Fruit fly (Drosophila melanogaster) whole organism, embryonic: ENCODE measurements around the gene MESR3.

Experiments used
- CG11398 ChIP-seq: fragments of 200-800 bp; sonication (Bioruptor generic); optimal IDR thresholded peaks from 2 replicates; lab custom pipeline; 2016; ENCODE audit warnings: missing biosample characterization, missing genetic modification characterization
- CG14014 ChIP-seq: fragments of 200-800 bp; sonication (Bioruptor generic); IDR thresholded peaks from 2 replicates; pipeline ENCODE4 v1.3.6; 2022; ENCODE audit warnings: missing biosample characterization, missing genetic modification characterization
- CG17612 ChIP-seq: fragments of 200-800 bp; sonication (Bioruptor generic); IDR thresholded peaks from 2 replicates; pipeline ENCODE4 v1.3.6; 2022; ENCODE audit warnings: missing biosample characterization, missing genetic modification characterization
- CG18262 ChIP-seq: fragments of 200-800 bp; optimal IDR thresholded peaks from 3 replicates; lab custom pipeline; 2019; ENCODE audit warnings: missing biosample characterization, mild to moderate bottlenecking, missing genetic modification characterization, moderate library complexity
- CG2116 ChIP-seq: fragments of 200-800 bp; sonication (Bioruptor generic); optimal IDR thresholded peaks from 3 replicates; lab custom pipeline; 2018; ENCODE audit warnings: missing biosample characterization, mild to moderate bottlenecking, missing genetic modification characterization
- CG2712 ChIP-seq: fragments of 200-800 bp; optimal IDR thresholded peaks from 3 replicates; lab custom pipeline; 2019; ENCODE audit warnings: missing biosample characterization, mild to moderate bottlenecking, missing genetic modification characterization, moderate library complexity
- CG30020 ChIP-seq: fragments of 200-800 bp; optimal IDR thresholded peaks from 2 replicates; lab custom pipeline; 2019; ENCODE audit warnings: missing biosample characterization, mild to moderate bottlenecking, missing genetic modification characterization, moderate library complexity
- CG30403 ChIP-seq: fragments of 200-800 bp; sonication (Bioruptor generic); optimal IDR thresholded peaks from 3 replicates; lab custom pipeline; 2016; ENCODE audit warnings: missing biosample characterization, missing genetic modification characterization
- CG6765 ChIP-seq: fragments of 200-800 bp; sonication (Bioruptor generic); optimal IDR thresholded peaks from 3 replicates; lab custom pipeline; 2017; ENCODE audit warnings: missing biosample characterization, mild to moderate bottlenecking, missing genetic modification characterization
- CG6813 ChIP-seq: fragments of 200-800 bp; sonication (Bioruptor generic); optimal IDR thresholded peaks from 2 replicates; lab custom pipeline; 2017; ENCODE audit warnings: missing biosample characterization, missing genetic modification characterization, mild to moderate bottlenecking, moderate library complexity, missing genetic modification reagents
- CG6854 ChIP-seq: fragments of 200-800 bp; sonication (Bioruptor generic); optimal IDR thresholded peaks from 3 replicates; lab custom pipeline; 2017; ENCODE audit warnings: missing biosample characterization, mild to moderate bottlenecking, missing genetic modification characterization
- CG8290 ChIP-seq, 3 experiments: fragments of 200-800 bp; sonication (Bioruptor generic); optimal IDR thresholded peaks; 2 replicates each; lab custom pipeline; 2016 to 2019; ENCODE audit warnings: missing biosample characterization in 3 of 3, missing genetic modification characterization in 3 of 3, mild to moderate bottlenecking in 2 of 3, moderate library complexity in 1 of 3
- CG8944 ChIP-seq: fragments of 200-800 bp; sonication (Bioruptor generic); optimal IDR thresholded peaks from 3 replicates; lab custom pipeline; 2016; ENCODE audit warnings: missing biosample characterization, missing genetic modification characterization
- CG9932 ChIP-seq: fragments of 200-800 bp; sonication (Bioruptor generic); IDR thresholded peaks from 2 replicates; pipeline ENCODE4 v1.3.6; 2022; ENCODE audit warnings: missing biosample characterization, missing genetic modification characterization
- CTCF ChIP-seq: fragments of 200-800 bp; sonication (Bioruptor generic); optimal IDR thresholded peaks from 2 replicates; lab custom pipeline; 2017; ENCODE audit warnings: missing biosample characterization, mild to moderate bottlenecking, missing genetic modification characterization, moderate library complexity
- D ChIP-seq, 2 experiments: fragments of 200-800 bp in 1 of 2; fragments of >200 bp in 1 of 2; sonication (Bioruptor generic) in 1 of 2; optimal IDR thresholded peaks; 2 replicates in 1 of 2; 3 replicates in 1 of 2; lab custom pipeline; 2017; ENCODE audit warnings: mild to moderate bottlenecking in 1 of 2, missing biosample characterization in 1 of 2, missing genetic modification characterization in 1 of 2, missing genetic modification reagents in 1 of 2
- Dbx ChIP-seq: fragments of 200-800 bp; sonication (Bioruptor generic); IDR thresholded peaks from 3 replicates; pipeline ENCODE4 v1.3.6; 2022; ENCODE audit warnings: missing biosample characterization, missing genetic modification characterization
- Doc3 ChIP-seq: fragments of 200-800 bp; sonication (Bioruptor generic); IDR thresholded peaks from 3 replicates; pipeline ENCODE4 v1.3.6; 2022; ENCODE audit warnings: missing biosample characterization, missing genetic modification characterization; ENCODE audit not compliant: partially characterized antibody
- Gug ChIP-seq: fragments of 200-800 bp; sonication (Bioruptor generic); IDR thresholded peaks from 4 replicates; pipeline ENCODE4 v1.3.6; 2022; ENCODE audit warnings: missing biosample characterization, missing genetic modification characterization
- HmgD ChIP-seq: fragments of 200-800 bp; sonication (Bioruptor generic); optimal IDR thresholded peaks from 3 replicates; lab custom pipeline; 2016; ENCODE audit warnings: missing biosample characterization, missing genetic modification characterization
- Lhr ChIP-seq: fragments of 200-800 bp; sonication (Bioruptor generic); optimal IDR thresholded peaks from 3 replicates; lab custom pipeline; 2017; ENCODE audit warnings: mild to moderate bottlenecking, missing biosample characterization, missing genetic modification reagents, missing genetic modification characterization
- Mad ChIP-seq: fragments of 200-800 bp; sonication (Bioruptor generic); optimal IDR thresholded peaks from 2 replicates; lab custom pipeline; 2016; ENCODE audit warnings: missing biosample characterization, missing genetic modification characterization
- Med ChIP-seq: fragments of 200-800 bp; sonication (Bioruptor generic); peaks from one replicate; lab custom pipeline; 2016; ENCODE audit warnings: missing biosample characterization, missing genetic modification characterization, mild to moderate bottlenecking, inconsistent platforms, moderate library complexity
- NFAT ChIP-seq: fragments of 200-800 bp; sonication (Bioruptor generic); IDR thresholded peaks from 2 replicates; pipeline ENCODE4 v1.3.6; 2022; ENCODE audit warnings: missing biosample characterization, missing genetic modification characterization
- Oaz ChIP-seq: fragments of 200-800 bp; sonication (Bioruptor generic); IDR thresholded peaks from 2 replicates; pipeline ENCODE4 v1.3.6; 2022; ENCODE audit warnings: missing biosample characterization, missing genetic modification characterization
- Ptx1 ChIP-seq: fragments of 200-800 bp; sonication (Bioruptor generic); IDR thresholded peaks from 2 replicates; pipeline ENCODE4 v1.3.6; 2022; ENCODE audit warnings: missing biosample characterization, missing genetic modification characterization
- Ssrp ChIP-seq: fragments of 200-800 bp; sonication (Bioruptor generic); optimal IDR thresholded peaks from 2 replicates; lab custom pipeline; 2018; ENCODE audit warnings: missing biosample characterization, mild to moderate bottlenecking, missing genetic modification characterization, moderate library complexity
- Usf ChIP-seq: fragments of 200-800 bp; sonication (Bioruptor generic); optimal IDR thresholded peaks from 2 replicates; lab custom pipeline; 2017; ENCODE audit warnings: missing genotype, missing biosample characterization, missing genetic modification characterization
- az2 ChIP-seq: fragments of 200-800 bp; sonication (Bioruptor generic); optimal IDR thresholded peaks from 3 replicates; lab custom pipeline; 2016; ENCODE audit warnings: missing biosample characterization, missing genetic modification characterization
- bigmax ChIP-seq: fragments of 200-800 bp; sonication (Bioruptor generic); optimal IDR thresholded peaks from 2 replicates; lab custom pipeline; 2018; ENCODE audit warnings: missing biosample characterization, mild to moderate bottlenecking, missing genetic modification characterization
- chinmo ChIP-seq: fragments of 200-800 bp; sonication (Bioruptor generic); IDR thresholded peaks from 4 replicates; pipeline ENCODE4 v1.3.6; 2022; ENCODE audit warnings: missing biosample characterization, missing genetic modification characterization; ENCODE audit not compliant: partially characterized antibody
- crc ChIP-seq: fragments of 200-800 bp; sonication (Bioruptor generic); optimal IDR thresholded peaks from 2 replicates; lab custom pipeline; 2016; ENCODE audit warnings: missing biosample characterization, missing genetic modification characterization
- disco-r ChIP-seq: fragments of 200-800 bp; sonication (Bioruptor generic); optimal IDR thresholded peaks from 2 replicates; lab custom pipeline; 2016; ENCODE audit warnings: missing biosample characterization, missing genetic modification characterization
- dmrt99B ChIP-seq: fragments of 200-800 bp; sonication (Bioruptor generic); optimal IDR thresholded peaks from 2 replicates; lab custom pipeline; 2018; ENCODE audit warnings: missing biosample characterization, mild to moderate bottlenecking, missing genetic modification characterization, moderate library complexity
- fru ChIP-seq: fragments of >200 bp; optimal IDR thresholded peaks from 2 replicates; lab custom pipeline; 2017
- maf-S ChIP-seq: fragments of 200-800 bp; sonication (Bioruptor generic); optimal IDR thresholded peaks from 2 replicates; lab custom pipeline; 2016; ENCODE audit warnings: missing biosample characterization, missing genetic modification characterization
- nmo ChIP-seq: fragments of 200-800 bp; sonication (Bioruptor generic); optimal IDR thresholded peaks from 2 replicates; lab custom pipeline; 2018; ENCODE audit warnings: missing biosample characterization, mild to moderate bottlenecking, missing genetic modification characterization, moderate library complexity
- otp ChIP-seq: fragments of 200-800 bp; sonication (Bioruptor generic); IDR thresholded peaks from 3 replicates; pipeline ENCODE4, ENCODE4 v1.3.6; 2022; ENCODE audit warnings: missing biosample characterization, missing genetic modification characterization
- pan ChIP-seq, 4 experiments: fragments of >200 bp in 3 of 4; fragments of 200-800 bp in 1 of 4; sonication (Bioruptor generic) in 1 of 4; optimal IDR thresholded peaks in 3 of 4; IDR thresholded peaks in 1 of 4; 2 replicates each; pipeline versions ENCODE4 v1.3.6 to Lab custom; 2017 to 2022; ENCODE audit warnings: missing biosample characterization in 2 of 4, missing genetic modification characterization in 2 of 4, mixed read lengths in 1 of 4
- pzg ChIP-seq: fragments of 200-800 bp; sonication (Bioruptor generic); optimal IDR thresholded peaks from 3 replicates; lab custom pipeline; 2018; ENCODE audit warnings: missing biosample characterization, mild to moderate bottlenecking, missing genetic modification characterization, moderate library complexity
- sna ChIP-seq: fragments of 200-800 bp; sonication (Bioruptor generic); IDR thresholded peaks from 2 replicates; pipeline ENCODE4 v1.3.6; 2022; ENCODE audit warnings: missing biosample characterization, missing genetic modification characterization; ENCODE audit not compliant: partially characterized antibody
- stwl ChIP-seq: fragments of 200-800 bp; sonication (Bioruptor generic); optimal IDR thresholded peaks from 3 replicates; lab custom pipeline; 2018; ENCODE audit warnings: missing biosample characterization, mild to moderate bottlenecking, missing genetic modification characterization, moderate library complexity
- tll ChIP-seq, 2 experiments: fragments of 200-800 bp in 1 of 2; fragments of >200 bp in 1 of 2; sonication (Bioruptor generic) in 1 of 2; optimal IDR thresholded peaks; 2 replicates each; lab custom pipeline; 2017 to 2019; ENCODE audit warnings: missing biosample characterization in 2 of 2, missing genetic modification characterization in 2 of 2, mild to moderate bottlenecking in 1 of 2, moderate library complexity in 1 of 2
- ttk ChIP-seq: fragments of 200-800 bp; sonication (Bioruptor generic); IDR thresholded peaks from 2 replicates; pipeline ENCODE4 v2.1.2; 2022; ENCODE audit warnings: missing biosample characterization, missing genetic modification characterization
- vnd ChIP-seq: fragments of 200-800 bp; sonication (Bioruptor generic); IDR thresholded peaks from 3 replicates; pipeline ENCODE4 v1.3.6; 2022; ENCODE audit warnings: missing biosample characterization, missing genetic modification characterization; ENCODE audit not compliant: partially characterized antibody
- vvl ChIP-seq: fragments of 200-800 bp; sonication (Bioruptor generic); IDR thresholded peaks from 2 replicates; pipeline ENCODE4 v1.3.6; 2022; ENCODE audit warnings: missing biosample characterization, missing genetic modification characterization
- wor ChIP-seq: fragments of 200-800 bp; sonication (Bioruptor generic); IDR thresholded peaks from 2 replicates; pipeline ENCODE4 v1.3.6; 2022; ENCODE audit warnings: missing biosample characterization, missing genetic modification characterization
- zfh1 ChIP-seq: fragments of 200-800 bp; sonication (Bioruptor generic); IDR thresholded peaks from 3 replicates; pipeline ENCODE4 v1.3.6; 2022; ENCODE audit warnings: missing biosample characterization, missing genetic modification characterization

The MESR3 gene

dm6 chr2L:18665952-18666606, 49.0 kb downstream of the MESR3 start (continued):
- peak; percentile 62; the same call in 2 of the 3 replicates for TF ChIP-seq otp (GFP tag; lab: Robert Waterston, UW)
- TF ChIP-seq pan (optimal IDR thresholded peaks at IDR 0.05; lab: Kevin White, UChicago) = no peak
- TF ChIP-seq pan (GFP tag; optimal IDR thresholded peaks at IDR 0.05 in 1 of 2, IDR thresholded peaks at IDR 0.05 in 1 of 2) = no peak
- TF ChIP-seq NFAT (GFP tag; lab: Robert Waterston, UW) = peak; percentile 82
- 0 out of 2 replicates have a peak, but pooled peaks have one; percentile 31 for TF ChIP-seq sna (GFP tag; lab: Robert Waterston, UW)
- 0 out of 3 replicates have a peak, but pooled peaks have one; percentile 25 for TF ChIP-seq vnd (GFP tag; lab: Robert Waterston, UW)
- TF ChIP-seq crc (GFP tag; lab: Kevin White, UChicago) = no peak
- peak; percentile 62 for TF ChIP-seq az2 (GFP tag; lab: Kevin White, UChicago)
- TF ChIP-seq CG14014 (GFP tag; lab: Robert Waterston, UW) = 0 out of 2 replicates have a peak, but pooled peaks have one; percentile 31
- no peak for TF ChIP-seq tll (GFP tag; optimal IDR thresholded peaks at IDR 0.05; lab: Kevin White, UChicago)
- no peak for TF ChIP-seq dmrt99B
- TF ChIP-seq CG17612 (GFP tag; lab: Robert Waterston, UW) = no peak
- TF ChIP-seq Dbx (GFP tag; lab: Robert Waterston, UW) = peak; percentile 71; the same call in 2 of the 3 replicates
- no peak for TF ChIP-seq Mad (GFP tag; lab: Kevin White, UChicago)
- peak; percentile 61 for TF ChIP-seq Ptx1
- TF ChIP-seq CG11398 (GFP tag; lab: Kevin White, UChicago) = no peak
- TF ChIP-seq Med (GFP tag; lab: Kevin White, UChicago) = peak; percentile 92
- TF ChIP-seq vvl (GFP tag; lab: Robert Waterston, UW) = peak; percentile 47; the same call in 1 of the 2 replicates
- TF ChIP-seq CG6813 = peak; percentile 13
- TF ChIP-seq fru (lab: Kevin White, UChicago) = no peak
- TF ChIP-seq CG8944 (GFP tag; lab: Kevin White, UChicago) = peak; percentile 20
- TF ChIP-seq wor = no peak
- peak; percentile 45 for TF ChIP-seq maf-S (GFP tag; lab: Kevin White, UChicago)
- no peak for TF ChIP-seq CG6854
- TF ChIP-seq Ssrp (tag; lab: Kevin White, UChicago) = peak; percentile 14
- TF ChIP-seq CTCF (GFP tag; lab: Kevin White, UChicago) = peak; percentile 98
- peak; percentile 73 for TF ChIP-seq CG9932 (GFP tag; lab: Robert Waterston, UW)
- TF ChIP-seq pzg (GFP tag; lab: Kevin White, UChicago) = peak; percentile 5
- peak; percentile 83 for TF ChIP-seq Lhr (GFP tag; lab: Kevin White, UChicago)
- TF ChIP-seq Oaz (GFP tag; lab: Robert Waterston, UW) = no peak
- peak; percentile 96 for TF ChIP-seq stwl (tag; lab: Kevin White, UChicago)
- TF ChIP-seq Doc3 (GFP tag; lab: Robert Waterston, UW) = no peak
- no peak for TF ChIP-seq CG30020 (tag; lab: Kevin White, UChicago)
- TF ChIP-seq chinmo (GFP tag; lab: Robert Waterston, UW) = 0 out of 4 replicates have a peak, but pooled peaks have one; percentile 48
- TF ChIP-seq nmo (GFP tag; lab: Kevin White, UChicago) = peak; percentile 53
- TF ChIP-seq disco-r = peak; percentile 29
- TF ChIP-seq Usf (GFP tag; lab: Kevin White, UChicago) = no peak
- TF ChIP-seq ttk (GFP tag; lab: Robert Waterston, UW) = no peak; the same call in 1 of the 2 replicates
- TF ChIP-seq D (optimal IDR thresholded peaks at IDR 0.05; lab: Kevin White, UChicago) = no peak
- no peak for TF ChIP-seq D (GFP tag; optimal IDR thresholded peaks at IDR 0.05; lab: Kevin White, UChicago)
- TF ChIP-seq bigmax = no peak
- TF ChIP-seq zfh1 (GFP tag; lab: Robert Waterston, UW) = peak; percentile 71; the same call in 2 of the 3 replicates
- TF ChIP-seq CG8290 (GFP tag; optimal IDR thresholded peaks at IDR 0.05; lab: Kevin White, UChicago) = peak; percentile 56
- no peak for TF ChIP-seq CG8290 (tag; optimal IDR thresholded peaks at IDR 0.05; lab: Kevin White, UChicago)
- TF ChIP-seq CG2712 = no peak
- no peak for TF ChIP-seq CG6765 (GFP tag; lab: Kevin White, UChicago)
- peak; percentile 60 for TF ChIP-seq CG30403 (GFP tag; lab: Kevin White, UChicago)
- TF ChIP-seq CG2116 = peak; percentile 10
- peak; percentile 80 for TF ChIP-seq HmgD (GFP tag; lab: Kevin White, UChicago)
- peak; percentile 25; the same call in 1 of the 4 replicates for TF ChIP-seq Gug (GFP tag; lab: Robert Waterston, UW)
- peak; percentile 35 for TF ChIP-seq CG18262 (tag; lab: Kevin White, UChicago)
